Worm (Caenorhabditis elegans): ENCODE results near the gene npl-4.1.

- TF ChIP-seq nhr-28 (tag; optimal IDR thresholded peaks at IDR 0.05) (no peak), elt-3 (tag; optimal IDR thresholded peaks at IDR 0.05) (no peak), ces-1 (GFP tag; optimal IDR thresholded peaks at IDR 0.05) (no peak), ceh-43 (GFP tag; optimal IDR thresholded peaks at IDR 0.05) (no peak), blmp-1 (tag; optimal IDR thresholded peaks at IDR 0.05) (no peak), snpc-4 (tag; optimal IDR thresholded peaks at IDR 0.05) (no peak)
Observed at ce11 chrII:5607756-5608155, 23.4 kb upstream of the npl-4.1 start, which contains the start of gene C17G10.7.
